Fruit fly (Drosophila melanogaster): ENCODE data around the gene Nedd4.

DNA sequence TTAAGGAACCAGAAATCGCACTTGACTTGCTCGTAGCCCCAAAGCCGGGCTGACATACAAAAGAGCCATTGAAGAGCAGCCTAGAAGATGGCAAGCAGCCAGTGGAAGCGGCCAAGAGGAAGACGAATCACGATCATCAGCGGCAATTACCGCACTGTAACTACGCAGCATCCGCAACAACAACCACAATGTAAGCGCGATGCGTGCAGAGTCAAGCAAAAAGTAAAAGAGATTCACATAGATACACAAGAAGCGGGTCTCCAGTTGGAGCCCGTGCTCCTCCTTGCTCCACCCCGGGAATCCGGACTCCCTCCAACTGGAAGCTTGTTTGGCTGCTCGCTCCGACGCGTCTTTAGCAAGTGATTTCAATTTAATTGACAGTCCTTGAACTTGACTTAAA lies 38.2 kb upstream of the Nedd4 start:
- no peak for TF ChIP-seq Pif1B (GFP tag; optimal IDR thresholded peaks at IDR 0.05)
- no peak for TF ChIP-seq CG15710 (tag; optimal IDR thresholded peaks at IDR 0.05)
- TF ChIP-seq Ets98B (GFP tag; IDR thresholded peaks at IDR 0.05) = no peak
- TF ChIP-seq CG4496 (GFP tag; IDR thresholded peaks at IDR 0.05) = 0 out of 3 replicates have a peak, but pooled peaks have one; percentile 10
- no peak for TF ChIP-seq Snoo (tag; optimal IDR thresholded peaks at IDR 0.05)
- no peak for TF ChIP-seq rn (GFP tag; IDR thresholded peaks at IDR 0.05)
- no peak for TF ChIP-seq CG9948 (tag; optimal IDR thresholded peaks at IDR 0.05)
- no peak for TF ChIP-seq CG34367 (tag; optimal IDR thresholded peaks at IDR 0.05)
- TF ChIP-seq CG17806 (tag; optimal IDR thresholded peaks at IDR 0.05) = no peak
- TF ChIP-seq CG8159 (tag; optimal IDR thresholded peaks at IDR 0.05) = no peak
- peak; percentile 90 for TF ChIP-seq EcR (GFP tag; optimal IDR thresholded peaks at IDR 0.05)
